Worm (Caenorhabditis elegans) whole organism, young adult: Measurements from ENCODE around the gene set-3.

Source experiments
- B0261.1 ChIP-seq: sonication (generic microtip); optimal IDR thresholded peaks from 2 replicates; lab custom pipeline; 2016; ENCODE audit warnings: mild to moderate bottlenecking, missing genetic modification characterization, moderate library complexity, missing compliant biosample characterization
- C06A6.2 ChIP-seq: fragments of 200-800 bp; sonication (Bioruptor generic); conservative IDR thresholded peaks from 2 replicates; pipeline ENCODE4 v1.3.6; 2022; ENCODE audit warnings: missing genetic modification characterization, missing compliant biosample characterization
- F37B4.10 ChIP-seq: fragments of 200-800 bp; sonication (Bioruptor generic); IDR thresholded peaks from 2 replicates; pipeline ENCODE4 v1.3.6; 2022; ENCODE audit warnings: missing genetic modification characterization, missing compliant biosample characterization
- F49E8.2 ChIP-seq: sonication (generic microtip); optimal IDR thresholded peaks from 3 replicates; lab custom pipeline; 2017; ENCODE audit warnings: missing genetic modification characterization, mild to moderate bottlenecking, missing compliant biosample characterization, antibody characterized with exemption, moderate library complexity; ENCODE audit not compliant: insufficient read depth
- F52B5.7 ChIP-seq: sonication (generic microtip); optimal IDR thresholded peaks from 2 replicates; lab custom pipeline; 2016; ENCODE audit warnings: mild to moderate bottlenecking, missing genetic modification characterization, missing compliant biosample characterization
- K12H6.12 ChIP-seq: fragments of 200-800 bp; sonication (Bioruptor generic); optimal IDR thresholded peaks from 2 replicates; lab custom pipeline; 2018; ENCODE audit warnings: mild to moderate bottlenecking, missing genetic modification characterization, missing compliant biosample characterization
- Y53F4B.3 ChIP-seq: fragments of 200-800 bp; sonication (Bioruptor generic); IDR thresholded peaks from 2 replicates; pipeline ENCODE4 v1.3.6; 2022; ENCODE audit warnings: missing genetic modification reagents, missing genetic modification characterization, missing compliant biosample characterization
- ZK185.1 ChIP-seq: sonication (generic microtip); optimal IDR thresholded peaks from 2 replicates; lab custom pipeline; 2016; ENCODE audit warnings: mild to moderate bottlenecking, missing genetic modification characterization, missing compliant biosample characterization; ENCODE audit not compliant: poor library complexity, severe bottlenecking
- attf-3 ChIP-seq: fragments of 200-800 bp; sonication (Bioruptor generic); conservative IDR thresholded peaks from 2 replicates; pipeline ENCODE4 v1.3.6; 2022; ENCODE audit warnings: missing genetic modification reagents, missing genetic modification characterization, missing compliant biosample characterization
- cebp-1 ChIP-seq, 2 experiments: fragments of 200-800 bp in 1 of 2; sonication (Bioruptor generic) in 1 of 2; sonication (generic microtip) in 1 of 2; IDR thresholded peaks in 1 of 2; optimal IDR thresholded peaks in 1 of 2; 2 replicates each; pipeline versions ENCODE4 v1.3.6 to Lab custom; 2017 to 2022; ENCODE audit warnings: missing compliant biosample characterization in 2 of 2, missing genetic modification characterization in 2 of 2, mild to moderate bottlenecking in 1 of 2, missing genetic modification reagents in 1 of 2, moderate library complexity in 1 of 2
- ceh-27 ChIP-seq: fragments of 200-800 bp; sonication (Bioruptor generic); optimal IDR thresholded peaks from 2 replicates; lab custom pipeline; 2018; ENCODE audit warnings: mild to moderate bottlenecking, missing genetic modification characterization, moderate library complexity, missing compliant biosample characterization
- ceh-40 ChIP-seq: fragments of 200-800 bp; sonication (Bioruptor generic); IDR thresholded peaks from 2 replicates; pipeline ENCODE4 v1.3.6; 2022; ENCODE audit warnings: missing genetic modification characterization, missing compliant biosample characterization
- ceh-91 ChIP-seq: fragments of 200-800 bp; sonication (Bioruptor generic); IDR thresholded peaks from 2 replicates; pipeline ENCODE4 v1.3.6; 2022; ENCODE audit warnings: missing genetic modification reagents, missing genetic modification characterization, missing compliant biosample characterization
- ekl-4 ChIP-seq: fragments of 200-800 bp; sonication (Bioruptor generic); IDR thresholded peaks from 2 replicates; pipeline ENCODE4 v1.3.6; 2022; ENCODE audit warnings: missing genetic modification reagents, missing genetic modification characterization, missing compliant biosample characterization
- hlh-26 ChIP-seq: fragments of 200-800 bp; sonication (Bioruptor generic); conservative IDR thresholded peaks from 2 replicates; pipeline ENCODE4 v1.3.6; 2022; ENCODE audit warnings: missing genetic modification reagents, missing genetic modification characterization, missing compliant biosample characterization
- hmg-1.2 ChIP-seq: fragments of 200-800 bp; sonication (Bioruptor generic); IDR thresholded peaks from 2 replicates; pipeline ENCODE4 v1.3.6; 2022; ENCODE audit warnings: missing genetic modification reagents, missing genetic modification characterization, missing compliant biosample characterization
- hmg-20 ChIP-seq: fragments of 200-800 bp; sonication (Bioruptor generic); IDR thresholded peaks from 2 replicates; pipeline ENCODE4 v1.3.6; 2022; ENCODE audit warnings: missing genetic modification reagents, missing genetic modification characterization, missing compliant biosample characterization
- lin-26 ChIP-seq: fragments of 200-800 bp; sonication (Bioruptor generic); IDR thresholded peaks from 2 replicates; pipeline ENCODE4 v1.3.6; 2022; ENCODE audit warnings: missing genetic modification reagents, missing genetic modification characterization, missing compliant biosample characterization
- nfyb-1 ChIP-seq: fragments of 200-800 bp; sonication (Bioruptor generic); IDR thresholded peaks from 2 replicates; pipeline ENCODE4 v1.3.6; 2022; ENCODE audit warnings: missing genetic modification reagents, missing genetic modification characterization, missing compliant biosample characterization
- nhr-120 ChIP-seq: fragments of 200-800 bp; sonication (Bioruptor generic); IDR thresholded peaks from 2 replicates; pipeline ENCODE4 v1.3.6; 2022; ENCODE audit warnings: missing genetic modification characterization, missing compliant biosample characterization
- nhr-80 ChIP-seq: sonication (generic microtip); optimal IDR thresholded peaks from 2 replicates; lab custom pipeline; 2016; ENCODE audit warnings: missing genetic modification characterization, missing compliant biosample characterization
- snpc-1.1 ChIP-seq: sonication (generic microtip); optimal IDR thresholded peaks from 2 replicates; lab custom pipeline; 2017; ENCODE audit warnings: missing genetic modification characterization, mild to moderate bottlenecking, missing compliant biosample characterization, antibody characterized with exemption, moderate library complexity, missing genotype, missing genetic modification reagents; ENCODE audit not compliant: insufficient read depth
- snpc-1.3 ChIP-seq: sonication (generic microtip); optimal IDR thresholded peaks from 2 replicates; lab custom pipeline; 2017; ENCODE audit warnings: missing genetic modification characterization, mild to moderate bottlenecking, missing compliant biosample characterization, antibody characterized with exemption, moderate library complexity, missing genotype, missing genetic modification reagents; ENCODE audit not compliant: insufficient read depth
- sptf-2 ChIP-seq: fragments of 200-800 bp; sonication (Bioruptor generic); optimal IDR thresholded peaks from 2 replicates; lab custom pipeline; 2018; ENCODE audit warnings: mild to moderate bottlenecking, missing genetic modification characterization, missing compliant biosample characterization
- zfh-2 ChIP-seq: fragments of 200-800 bp; sonication (Bioruptor generic); conservative IDR thresholded peaks from 2 replicates; pipeline ENCODE4 v1.3.6; 2022; ENCODE audit warnings: missing genetic modification reagents, missing genetic modification characterization, missing compliant biosample characterization
- ztf-3 ChIP-seq: fragments of 200-800 bp; sonication (Bioruptor generic); optimal IDR thresholded peaks from 2 replicates; lab custom pipeline; 2018; ENCODE audit warnings: mild to moderate bottlenecking, missing genetic modification characterization, missing compliant biosample characterization
- ztf-6 ChIP-seq: fragments of 200-800 bp; sonication (Bioruptor generic); IDR thresholded peaks from 2 replicates; pipeline ENCODE4 v1.3.6; 2022; ENCODE audit warnings: missing genetic modification reagents, missing genetic modification characterization, missing compliant biosample characterization

Gene set-3

ce11 chrIII:9701798-9702197, 7.4 kb upstream of the set-3 start:
- TF ChIP-seq lin-26 (0 out of 2 replicates have a peak, but pooled peaks have one; percentile 11), ceh-91 (GFP tag; lab: Robert Waterston, UW) (no peak), nhr-120 (GFP tag; lab: Robert Waterston, UW) (0 out of 2 replicates have a peak, but pooled peaks have one; percentile 33), hmg-20 (0 out of 2 replicates have a peak, but pooled peaks have one; percentile 24)

DNA sequence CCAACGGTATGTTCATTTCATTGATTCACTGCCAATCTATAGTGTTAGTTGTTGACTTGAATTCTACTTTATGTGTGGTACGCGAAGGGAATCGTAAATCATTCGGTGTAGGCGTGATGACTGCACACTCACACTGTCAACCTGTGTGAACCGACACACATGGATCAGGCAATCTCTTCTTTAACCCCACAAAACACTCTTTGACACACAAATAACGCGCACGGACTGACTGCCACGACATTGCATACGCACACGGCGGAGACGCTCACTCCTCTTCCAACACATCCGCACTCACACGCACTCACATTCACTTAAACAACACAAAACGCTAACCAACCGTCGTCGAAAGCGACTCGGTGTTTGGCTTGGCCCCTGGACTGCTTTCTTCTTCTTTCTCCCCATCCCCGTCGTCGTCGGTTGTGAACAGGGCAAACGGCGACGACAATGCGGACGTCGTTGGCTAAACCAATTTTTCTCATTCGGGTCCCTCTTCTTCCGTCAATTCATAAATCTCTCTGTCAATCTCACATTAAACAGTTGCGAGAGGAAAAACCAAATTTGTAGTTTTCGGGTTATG, 5.8 kb upstream of the set-3 start:
- TF ChIP-seq nhr-120 (GFP tag; lab: Robert Waterston, UW) = no peak
- peak; percentile 36 for TF ChIP-seq ceh-27 (GFP tag; lab: Kevin White, UChicago)
- peak; percentile 45; the same call in 1 of the 2 replicates for TF ChIP-seq ztf-6 (GFP tag; lab: Robert Waterston, UW)
- 0 out of 2 replicates have a peak, but pooled peaks have one; percentile 12 for TF ChIP-seq nfyb-1 (GFP tag; lab: Robert Waterston, UW)
- no peak for TF ChIP-seq C06A6.2 (GFP tag; lab: Robert Waterston, UW)
- TF ChIP-seq hmg-1.2 = 0 out of 2 replicates have a peak, but pooled peaks have one; percentile 22
- TF ChIP-seq ekl-4 (GFP tag; lab: Robert Waterston, UW) = 0 out of 2 replicates have a peak, but pooled peaks have one; percentile 17
- 0 out of 2 replicates have a peak, but pooled peaks have one; percentile 18 for TF ChIP-seq ceh-40 (GFP tag; lab: Robert Waterston, UW)
- TF ChIP-seq zfh-2 (GFP tag; lab: Robert Waterston, UW) = peak; percentile 49; the same call in 1 of the 2 replicates

- TF ChIP-seq hlh-26 (GFP tag; lab: Robert Waterston, UW) (no peak), F37B4.10 (GFP tag; lab: Robert Waterston, UW) (no peak), F52B5.7 (tag; lab: Kevin White, UChicago) (no peak), ekl-4 (GFP tag; lab: Robert Waterston, UW) (no peak), F49E8.2 (tag; lab: Kevin White, UChicago) (no peak), snpc-1.3 (tag; lab: Kevin White, UChicago) (no peak), attf-3 (GFP tag; lab: Robert Waterston, UW) (no peak), sptf-2 (no peak), ztf-3 (GFP tag; lab: Kevin White, UChicago) (no peak), snpc-1.1 (tag; lab: Kevin White, UChicago) (no peak)
- TF ChIP-seq, all 124 proteins: peak for 0
Observed at ce11 chrIII:9699576-9699975, 5.2 kb upstream of the set-3 start, which contains the start of gene tlk-1. Gene tlk-1 (plus strand): TSS chrIII:9699876.

DNA sequence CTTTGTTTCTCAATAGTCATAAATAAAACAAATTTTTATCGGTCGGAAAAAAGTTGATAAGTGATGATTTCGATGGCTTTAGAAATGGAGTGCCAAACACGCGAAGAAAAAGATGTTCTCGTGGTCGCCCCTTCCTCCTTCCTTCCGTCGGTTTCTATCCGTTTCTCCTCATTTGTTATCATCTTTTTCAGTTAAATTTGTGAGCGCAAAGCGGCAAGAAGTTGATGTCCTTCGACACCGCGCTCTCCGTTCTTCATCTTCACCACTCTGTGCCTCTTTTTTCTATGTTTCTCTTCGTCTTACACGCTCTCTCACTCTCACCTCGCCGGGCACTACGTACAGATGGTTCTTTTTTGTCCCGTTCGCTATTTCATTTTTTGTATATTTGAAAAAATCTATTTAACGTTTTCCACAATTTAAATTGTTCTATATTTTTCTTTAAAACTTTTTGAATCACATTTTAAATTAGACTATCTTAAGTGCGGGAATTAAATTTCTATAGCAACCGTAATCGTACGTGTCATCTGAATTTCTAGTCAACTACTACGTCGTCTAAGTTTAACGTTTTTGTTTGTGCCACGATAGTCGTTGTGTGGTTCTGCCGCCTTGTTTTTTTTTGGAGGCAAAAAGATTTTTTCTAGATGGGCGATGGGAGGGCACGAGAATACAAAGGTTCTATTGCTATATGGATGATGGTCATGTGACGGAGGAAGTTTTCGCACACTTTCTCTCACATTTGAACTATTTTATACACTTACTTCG, 4.4 kb upstream of the set-3 start:
- TF ChIP-seq zfh-2 (GFP tag; lab: Robert Waterston, UW) (0 out of 2 replicates have a peak, but pooled peaks have one; percentile 27), K12H6.12 (tag; lab: Kevin White, UChicago) (peak; percentile 2), cebp-1 (GFP tag; IDR thresholded peaks at IDR 0.05; lab: Robert Waterston, UW) (no peak), cebp-1 (tag; optimal IDR thresholded peaks at IDR 0.05; lab: Kevin White, UChicago) (peak; percentile 1), attf-3 (GFP tag; lab: Robert Waterston, UW) (no peak), Y53F4B.3 (GFP tag; lab: Robert Waterston, UW) (no peak), B0261.1 (tag; lab: Kevin White, UChicago) (no peak), nhr-80 (peak; percentile 32), hmg-1.2 (peak; percentile 53; the same call in 1 of the 2 replicates), ZK185.1 (tag; lab: Kevin White, UChicago) (no peak)
- TF ChIP-seq, all 124 proteins: peak for 5
